Fruit fly (Drosophila melanogaster): Measurements from ENCODE around the gene CG7523.

Gene CG7523

DNA sequence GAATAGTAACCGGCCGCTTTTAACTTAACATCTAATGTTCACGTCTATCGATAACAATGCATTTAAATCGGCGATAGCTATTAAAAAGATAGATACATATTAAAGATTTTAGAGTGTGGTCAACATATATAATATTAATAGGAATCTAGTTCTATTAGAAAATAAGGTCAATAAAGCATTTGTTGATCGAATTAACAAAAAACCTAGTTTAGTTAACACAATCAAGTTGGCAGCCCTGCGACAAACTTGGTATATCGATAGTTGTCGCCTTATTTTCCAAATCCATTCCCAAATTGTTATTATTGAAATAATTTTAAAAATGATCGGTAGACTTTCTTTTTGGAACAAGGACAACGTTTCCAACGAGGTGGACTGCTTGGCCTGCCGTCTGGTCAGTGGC is 14.2 kb upstream of the CG7523 start, which contains the start of the genes CG31251 and CG31360 (continued):
- TF ChIP-seq CG3995 (GFP tag; optimal IDR thresholded peaks at IDR 0.05) (peak; percentile 59), exex (tag; optimal IDR thresholded peaks at IDR 0.05) (no peak), sens (GFP tag) (peak; percentile 55), amos (GFP tag; IDR thresholded peaks at IDR 0.05; ENCODE audit: partially characterized antibody) (peak; percentile 72), Chrac-16 (GFP tag; optimal IDR thresholded peaks at IDR 0.05) (no peak), stwl (tag; optimal IDR thresholded peaks at IDR 0.05) (peak; percentile 88), Sry-δ (GFP tag; optimal IDR thresholded peaks at IDR 0.05) (peak; percentile 57), CoRest (tag; optimal IDR thresholded peaks at IDR 0.05) (peak; percentile 29), CG12391 (tag; optimal IDR thresholded peaks at IDR 0.05) (peak; percentile 42), vnd (GFP tag; IDR thresholded peaks at IDR 0.05; ENCODE audit: partially characterized antibody) (peak; percentile 77), Bgb (GFP tag; IDR thresholded peaks at IDR 0.05; ENCODE audit: partially characterized antibody) (peak; percentile 73), Ets97D (GFP tag; optimal IDR thresholded peaks at IDR 0.05) (peak; percentile 29), sug (tag; optimal IDR thresholded peaks at IDR 0.05) (peak; percentile 18), HmgZ (tag; optimal IDR thresholded peaks at IDR 0.05) (peak; percentile 23), lbe (GFP tag; optimal IDR thresholded peaks at IDR 0.05) (peak; percentile 57), MBD-R2 (GFP tag; IDR thresholded peaks at IDR 0.05) (peak; percentile 70; the same call in 1 of the 2 replicates), YL-1 (GFP tag; optimal IDR thresholded peaks at IDR 0.05) (peak; percentile 22), CG8290 (GFP tag; optimal IDR thresholded peaks at IDR 0.05) (peak; percentile 15), CG8290 (tag; optimal IDR thresholded peaks at IDR 0.05) (no peak), E2f2 (GFP tag; IDR thresholded peaks at IDR 0.05) (0 out of 2 replicates have a peak, but pooled peaks have one; percentile 23), CG13287 (GFP tag; IDR thresholded peaks at IDR 0.05; ENCODE audit: partially characterized antibody) (peak; percentile 95), tll (GFP tag; optimal IDR thresholded peaks at IDR 0.05) (no peak), Nf-YC (tag; optimal IDR thresholded peaks at IDR 0.05) (peak; percentile 48), knrl (GFP tag; IDR thresholded peaks at IDR 0.05; ENCODE audit: partially characterized antibody) (peak; percentile 82), CG14710 (tag; optimal IDR thresholded peaks at IDR 0.05) (peak; percentile 37), CG32767 (GFP tag; IDR thresholded peaks at IDR 0.05) (no peak), BEAF-32 (GFP tag; optimal IDR thresholded peaks at IDR 0.05) (peak; percentile 81), CG14860 (GFP tag; IDR thresholded peaks at IDR 0.05; ENCODE audit: partially characterized antibody) (peak; percentile 89), zen2 (GFP tag; IDR thresholded peaks at IDR 0.05; ENCODE audit: partially characterized antibody) (peak; percentile 85; the same call in 2 of the 3 replicates), CG12659 (GFP tag; optimal IDR thresholded peaks at IDR 0.05) (peak; percentile 51), Dll (GFP tag; IDR thresholded peaks at IDR 0.05; ENCODE audit: partially characterized antibody) (peak; percentile 95), sna (GFP tag; IDR thresholded peaks at IDR 0.05; ENCODE audit: partially characterized antibody) (peak; percentile 91), row (GFP tag; IDR thresholded peaks at IDR 0.05) (peak; percentile 59; the same call in 2 of the 3 replicates), CG42726 (GFP tag; IDR thresholded peaks at IDR 0.05; ENCODE audit: partially characterized antibody) (0 out of 2 replicates have a peak, but pooled peaks have one; percentile 3), CG10267 (tag; optimal IDR thresholded peaks at IDR 0.05) (peak; percentile 34), Opbp (GFP tag; IDR thresholded peaks at IDR 0.05; ENCODE audit: partially characterized antibody) (peak; percentile 56; the same call in 1 of the 3 replicates), unc-4 (GFP tag; IDR thresholded peaks at IDR 0.05; ENCODE audit: partially characterized antibody) (peak; percentile 91), grau (tag; optimal IDR thresholded peaks at IDR 0.05) (peak; percentile 19), nerfin-2 (GFP tag; IDR thresholded peaks at IDR 0.05; ENCODE audit: partially characterized antibody) (peak; percentile 82), al (GFP tag; IDR thresholded peaks at IDR 0.05) (no peak), CG17912 (GFP tag; optimal IDR thresholded peaks at IDR 0.05) (no peak), CG8388 (GFP tag; optimal IDR thresholded peaks at IDR 0.05) (no peak), CG11504 (tag; optimal IDR thresholded peaks at IDR 0.05) (no peak)
